Fruit fly (Drosophila melanogaster) whole organism, prepupa: ENCODE measurements around the gene Rab19.

Source experiments
- CG10631 ChIP-seq: fragments of 200-800 bp; sonication (Bioruptor generic); optimal IDR thresholded peaks from 2 replicates; lab custom pipeline; 2016; ENCODE audit warnings: missing biosample characterization, missing genetic modification characterization
- CG10669 ChIP-seq: fragments of 200-800 bp; sonication (Bioruptor generic); optimal IDR thresholded peaks from 3 replicates; lab custom pipeline; 2018; ENCODE audit warnings: missing biosample characterization, mild to moderate bottlenecking, missing genetic modification characterization, moderate library complexity
- CG11294 ChIP-seq: fragments of 200-800 bp; sonication (Bioruptor generic); IDR thresholded peaks from 2 replicates; pipeline ENCODE4 v1.3.6; 2022; ENCODE audit warnings: missing biosample characterization, missing genetic modification characterization
- CG11902 ChIP-seq: fragments of 200-800 bp; sonication (Bioruptor generic); optimal IDR thresholded peaks from 3 replicates; lab custom pipeline; 2016; ENCODE audit warnings: missing biosample characterization, missing genetic modification characterization
- CG15336 ChIP-seq: fragments of 200-800 bp; sonication (Bioruptor generic); IDR thresholded peaks from 2 replicates; pipeline ENCODE4 v1.3.6; 2022; ENCODE audit warnings: missing biosample characterization, missing genetic modification characterization
- CG1621 ChIP-seq: fragments of 200-800 bp; sonication (Bioruptor generic); optimal IDR thresholded peaks from 3 replicates; lab custom pipeline; 2018; ENCODE audit warnings: missing biosample characterization, mild to moderate bottlenecking, missing genetic modification characterization
- CG16779 ChIP-seq: fragments of 200-800 bp; sonication (Bioruptor generic); optimal IDR thresholded peaks from 3 replicates; lab custom pipeline; 2017; ENCODE audit warnings: missing biosample characterization, mild to moderate bottlenecking, missing genetic modification characterization
- CG3032 ChIP-seq: fragments of 200-800 bp; optimal IDR thresholded peaks from 2 replicates; lab custom pipeline; 2019; ENCODE audit warnings: missing biosample characterization, mild to moderate bottlenecking, missing genetic modification characterization, moderate library complexity
- CG31627 ChIP-seq: fragments of 200-800 bp; sonication (Bioruptor generic); optimal IDR thresholded peaks from 3 replicates; lab custom pipeline; 2016; ENCODE audit warnings: missing biosample characterization, missing genetic modification characterization
- CG34406 ChIP-seq: fragments of 200-800 bp; sonication (Bioruptor generic); optimal IDR thresholded peaks from 3 replicates; lab custom pipeline; 2016; ENCODE audit warnings: missing biosample characterization, missing genetic modification characterization
- CG3919 ChIP-seq: fragments of 200-800 bp; sonication (Bioruptor generic); optimal IDR thresholded peaks from 3 replicates; lab custom pipeline; 2016; ENCODE audit warnings: missing biosample characterization, missing genetic modification characterization
- CG6276 ChIP-seq: fragments of 200-800 bp; sonication (Bioruptor generic); optimal IDR thresholded peaks from 2 replicates; lab custom pipeline; 2017; ENCODE audit warnings: missing biosample characterization, mild to moderate bottlenecking, missing genetic modification characterization
- CG6792 ChIP-seq: fragments of 200-800 bp; sonication (Bioruptor generic); optimal IDR thresholded peaks from 3 replicates; lab custom pipeline; 2016; ENCODE audit warnings: missing biosample characterization, missing genetic modification characterization
- CG6854 ChIP-seq: fragments of 200-800 bp; sonication (Bioruptor generic); optimal IDR thresholded peaks from 2 replicates; lab custom pipeline; 2017; ENCODE audit warnings: missing biosample characterization, mild to moderate bottlenecking, missing genetic modification characterization
- CG7368 ChIP-seq: fragments of 200-800 bp; sonication (Bioruptor generic); optimal IDR thresholded peaks from 3 replicates; lab custom pipeline; 2016; ENCODE audit warnings: missing biosample characterization, missing genetic modification characterization
- CG8119 ChIP-seq: fragments of 200-800 bp; sonication (Bioruptor generic); IDR thresholded peaks from 3 replicates; pipeline ENCODE4 v1.3.6; 2022; ENCODE audit warnings: missing biosample characterization, missing genetic modification characterization
- CG8319 ChIP-seq: fragments of 200-800 bp; sonication (Bioruptor generic); optimal IDR thresholded peaks from 3 replicates; lab custom pipeline; 2016; ENCODE audit warnings: missing biosample characterization, missing genetic modification characterization
- Eip78C ChIP-seq: fragments of 200-800 bp; sonication (Bioruptor generic); peaks from one replicate; lab custom pipeline; 2016; ENCODE audit warnings: missing biosample characterization, missing genetic modification characterization
- Eip93F ChIP-seq: fragments of 200-800 bp; sonication (Bioruptor generic); optimal IDR thresholded peaks from 2 replicates; lab custom pipeline; 2016; ENCODE audit warnings: missing biosample characterization, mild to moderate bottlenecking, missing genetic modification characterization
- Hr38 ChIP-seq: sonication (Bioruptor generic); optimal IDR thresholded peaks from 2 replicates; lab custom pipeline; 2016; ENCODE audit warnings: missing biosample characterization, missing genetic modification characterization
- Hr39 ChIP-seq: fragments of 200-800 bp; sonication (Bioruptor generic); optimal IDR thresholded peaks from 2 replicates; lab custom pipeline; 2016; ENCODE audit warnings: missing biosample characterization, missing genetic modification characterization
- Hr4 ChIP-seq: fragments of 200-800 bp; sonication (Bioruptor generic); optimal IDR thresholded peaks from 3 replicates; lab custom pipeline; 2016; ENCODE audit warnings: missing biosample characterization, missing genetic modification characterization
- OdsH ChIP-seq: fragments of 200-800 bp; sonication (Bioruptor generic); optimal IDR thresholded peaks from 3 replicates; lab custom pipeline; 2016; ENCODE audit warnings: missing biosample characterization, missing genetic modification characterization
- Smox ChIP-seq: fragments of 200-800 bp; sonication (Bioruptor generic); optimal IDR thresholded peaks from 3 replicates; lab custom pipeline; 2016; ENCODE audit warnings: missing biosample characterization, missing genetic modification characterization
- Sox102F ChIP-seq: fragments of 200-800 bp; sonication (Bioruptor generic); optimal IDR thresholded peaks from 2 replicates; lab custom pipeline; 2016; ENCODE audit warnings: missing biosample characterization, mild to moderate bottlenecking, missing genetic modification characterization
- Sox14 ChIP-seq: fragments of 200-800 bp; sonication (Bioruptor generic); optimal IDR thresholded peaks from 3 replicates; lab custom pipeline; 2016; ENCODE audit warnings: missing biosample characterization, missing genetic modification characterization
- Sox15 ChIP-seq: fragments of 200-800 bp; sonication (Bioruptor generic); optimal IDR thresholded peaks from 3 replicates; lab custom pipeline; 2016; ENCODE audit warnings: missing biosample characterization, missing genetic modification characterization
- acj6 ChIP-seq: fragments of 200-800 bp; sonication (Bioruptor generic); optimal IDR thresholded peaks from 3 replicates; lab custom pipeline; 2016; ENCODE audit warnings: missing biosample characterization, missing genetic modification characterization
- cyc ChIP-seq: fragments of 200-800 bp; sonication (Bioruptor generic); optimal IDR thresholded peaks from 3 replicates; lab custom pipeline; 2016; ENCODE audit warnings: missing biosample characterization, missing genetic modification characterization
- dsx ChIP-seq: fragments of 200-800 bp; optimal IDR thresholded peaks from 3 replicates; lab custom pipeline; 2019; ENCODE audit warnings: missing biosample characterization, mild to moderate bottlenecking, missing genetic modification characterization, moderate library complexity; ENCODE audit not compliant: poor library complexity, severe bottlenecking
- eg ChIP-seq: fragments of 200-800 bp; sonication (Bioruptor generic); IDR thresholded peaks from 3 replicates; pipeline ENCODE4 v1.3.6; 2022; ENCODE audit warnings: missing biosample characterization, missing genetic modification characterization
- fd59A ChIP-seq: fragments of 200-800 bp; sonication (Bioruptor generic); optimal IDR thresholded peaks from 2 replicates; lab custom pipeline; 2017; ENCODE audit warnings: missing biosample characterization, mild to moderate bottlenecking, missing genetic modification characterization, missing genetic modification reagents
- fd85E ChIP-seq: fragments of 200-800 bp; sonication (Bioruptor generic); optimal IDR thresholded peaks from 3 replicates; lab custom pipeline; 2016; ENCODE audit warnings: missing biosample characterization, missing genetic modification characterization
- fkh ChIP-seq: fragments of 200-800 bp; sonication (Bioruptor generic); optimal IDR thresholded peaks from 3 replicates; lab custom pipeline; 2017; ENCODE audit warnings: missing biosample characterization, mild to moderate bottlenecking, missing genetic modification characterization, moderate library complexity
- lz ChIP-seq: fragments of 200-800 bp; sonication (Bioruptor generic); optimal IDR thresholded peaks from 3 replicates; lab custom pipeline; 2016; ENCODE audit warnings: missing biosample characterization, missing genetic modification characterization
- net ChIP-seq: fragments of 200-800 bp; sonication (Bioruptor generic); optimal IDR thresholded peaks from 3 replicates; lab custom pipeline; 2016; ENCODE audit warnings: missing biosample characterization, missing genetic modification characterization
- pdm3 ChIP-seq: fragments of 200-800 bp; sonication (Bioruptor generic); optimal IDR thresholded peaks from 3 replicates; lab custom pipeline; 2016; ENCODE audit warnings: missing biosample characterization, missing genetic modification characterization
- spab ChIP-seq: fragments of 200-800 bp; sonication (Bioruptor generic); optimal IDR thresholded peaks from 2 replicates; lab custom pipeline; 2017; ENCODE audit warnings: missing biosample characterization, mild to moderate bottlenecking, missing genetic modification characterization, missing genetic modification reagents
- ss ChIP-seq, 2 experiments: fragments of 200-800 bp; sonication (Bioruptor generic); optimal IDR thresholded peaks; 2 replicates in 1 of 2; 3 replicates in 1 of 2; lab custom pipeline; 2017 to 2018; ENCODE audit warnings: mild to moderate bottlenecking in 2 of 2, missing biosample characterization in 2 of 2, missing genetic modification characterization in 2 of 2, moderate library complexity in 1 of 2
- svp ChIP-seq: fragments of 200-800 bp; sonication (Bioruptor generic); peaks from one replicate; lab custom pipeline; 2016; ENCODE audit warnings: missing biosample characterization, missing genetic modification characterization
- topi ChIP-seq: fragments of 200-800 bp; sonication (Bioruptor generic); optimal IDR thresholded peaks from 3 replicates; lab custom pipeline; 2016; ENCODE audit warnings: missing biosample characterization, missing genetic modification characterization
- vri ChIP-seq: fragments of 200-800 bp; sonication (Bioruptor generic); optimal IDR thresholded peaks from 3 replicates; lab custom pipeline; 2016; ENCODE audit warnings: missing biosample characterization, mild to moderate bottlenecking, missing genetic modification characterization

The Rab19 gene

dm6 chr3L:8340264-8341095 lies 43.7 kb downstream of the Rab19 start, which contains the start of the genes Prim1 and CG7083 (continued):
- TF ChIP-seq CG10631 (GFP tag; lab: Kevin White, UChicago) (peak; percentile 68), CG15336 (peak; percentile 39; the same call in 1 of the 2 replicates), pdm3 (peak; percentile 63), CG3919 (peak; percentile 63), CG8319 (GFP tag; lab: Kevin White, UChicago) (peak; percentile 51), CG16779 (tag; lab: Kevin White, UChicago) (no peak), CG8119 (GFP tag; lab: Robert Waterston, UW) (0 out of 3 replicates have a peak, but pooled peaks have one; percentile 16), vri (GFP tag; lab: Kevin White, UChicago) (peak; percentile 93), CG6276 (GFP tag; lab: Kevin White, UChicago) (no peak), CG11902 (GFP tag; lab: Kevin White, UChicago) (peak; percentile 1), fd59A (no peak), CG6792 (GFP tag; lab: Kevin White, UChicago) (peak; percentile 45), Eip93F (GFP tag; lab: Kevin White, UChicago) (peak; percentile 18)

DNA sequence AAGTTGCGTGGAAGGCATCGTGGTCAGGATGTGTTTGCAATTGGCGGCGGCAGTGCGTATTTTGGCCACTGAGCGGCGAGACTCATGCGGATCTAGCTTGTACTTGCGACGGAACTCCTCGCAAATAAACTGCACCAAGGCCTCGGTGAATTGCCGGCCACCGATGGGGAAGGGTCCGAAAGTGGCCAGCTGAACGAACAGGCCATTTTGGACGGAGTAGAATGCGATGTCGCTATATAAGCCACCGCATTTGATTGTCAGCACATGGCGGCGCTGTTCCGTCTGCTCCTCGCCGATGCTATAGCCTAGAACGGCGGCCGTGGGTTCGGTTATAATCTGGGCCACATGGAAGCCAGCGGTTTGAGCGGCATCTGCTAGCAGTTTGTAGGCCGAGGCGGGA lies 48.4 kb downstream of the Rab19 start:
- TF ChIP-seq spab (GFP tag; lab: Kevin White, UChicago), result no peak
- no peak for TF ChIP-seq eg (GFP tag; lab: Robert Waterston, UW)
- TF ChIP-seq CG34406 (GFP tag; lab: Kevin White, UChicago), result no peak
- TF ChIP-seq CG31627 (GFP tag; lab: Kevin White, UChicago), result no peak
- no peak for TF ChIP-seq CG11902 (GFP tag; lab: Kevin White, UChicago)
- TF ChIP-seq net, result no peak
- no peak for TF ChIP-seq CG10669 (GFP tag; lab: Kevin White, UChicago)
- no peak for TF ChIP-seq fd85E (GFP tag; lab: Kevin White, UChicago)
- no peak for TF ChIP-seq Eip78C (GFP tag; lab: Kevin White, UChicago)
- no peak for TF ChIP-seq CG3032
- TF ChIP-seq, all 60 proteins: peak for 0

- TF ChIP-seq fd59A, result peak; percentile 7
- peak; percentile 28 for TF ChIP-seq CG6854
- peak; percentile 92 for TF ChIP-seq Eip78C (GFP tag; lab: Kevin White, UChicago)
- peak; percentile 85 for TF ChIP-seq CG3032
- peak; percentile 66 for TF ChIP-seq lz
- no peak for TF ChIP-seq OdsH (GFP tag; lab: Kevin White, UChicago)
- peak; percentile 90 for TF ChIP-seq vri (GFP tag; lab: Kevin White, UChicago)
- TF ChIP-seq Eip93F (GFP tag; lab: Kevin White, UChicago), result peak; percentile 27
- TF ChIP-seq acj6 (GFP tag; lab: Kevin White, UChicago), result no peak
- peak; percentile 71 for TF ChIP-seq net
- peak; percentile 16 for TF ChIP-seq CG1621 (tag; lab: Kevin White, UChicago)
- TF ChIP-seq svp (GFP tag; lab: Kevin White, UChicago), result peak; percentile 97
- peak; percentile 64 for TF ChIP-seq cyc
- peak; percentile 54; the same call in 2 of the 3 replicates for TF ChIP-seq CG8119 (GFP tag; lab: Robert Waterston, UW)
- no peak for TF ChIP-seq Smox (GFP tag; lab: Kevin White, UChicago)
- TF ChIP-seq Hr38 (GFP tag; lab: Kevin White, UChicago), result no peak
- no peak for TF ChIP-seq dsx (GFP tag; lab: Kevin White, UChicago)
- peak; percentile 23; the same call in 1 of the 2 replicates for TF ChIP-seq CG11294 (GFP tag; lab: Robert Waterston, UW)
- peak; percentile 57 for TF ChIP-seq CG7368 (GFP tag; lab: Kevin White, UChicago)
- TF ChIP-seq Hr4 (GFP tag; lab: Kevin White, UChicago), result no peak
- TF ChIP-seq Hr39, result peak; percentile 53
- peak; percentile 63 for TF ChIP-seq CG31627 (GFP tag; lab: Kevin White, UChicago)
- TF ChIP-seq Sox102F (GFP tag; lab: Kevin White, UChicago), result no peak
- TF ChIP-seq CG6276 (GFP tag; lab: Kevin White, UChicago), result no peak
- TF ChIP-seq pdm3, result no peak
- TF ChIP-seq ss (GFP tag; optimal IDR thresholded peaks at IDR 0.05; lab: Kevin White, UChicago), result peak in 1 of 2 experiments; percentile 79
- peak; percentile 46 for TF ChIP-seq CG8319 (GFP tag; lab: Kevin White, UChicago)
- no peak for TF ChIP-seq CG16779 (tag; lab: Kevin White, UChicago)
- peak; percentile 43 for TF ChIP-seq Sox15 (GFP tag; lab: Kevin White, UChicago)
- TF ChIP-seq fkh, result peak; percentile 54
- peak; percentile 41 for TF ChIP-seq Sox14 (GFP tag; lab: Kevin White, UChicago)
- peak; percentile 53 for TF ChIP-seq CG11902 (GFP tag; lab: Kevin White, UChicago)
- TF ChIP-seq topi (GFP tag; lab: Kevin White, UChicago), result peak; percentile 75
These were observed 49.5 kb downstream of the Rab19 start, which contains the start of the genes CG7182 and GAPcenA for dm6 chr3L:8346100-8346980. Gene CG7182 (minus strand): TSS chr3L:8346382. Gene GAPcenA (plus strand): TSS chr3L:8346561.
